Worm (Caenorhabditis elegans) whole organism, early embryonic: ENCODE measurements around the gene Y41D4B.11.

ENCODE experiments used
- B0310.2 ChIP-seq: sonication (generic microtip); optimal IDR thresholded peaks from 2 replicates; lab custom pipeline; 2016; ENCODE audit warnings: mild to moderate bottlenecking, missing genetic modification characterization, missing compliant biosample characterization
- F13C5.2 ChIP-seq: sonication (generic microtip); optimal IDR thresholded peaks from 2 replicates; lab custom pipeline; 2017; ENCODE audit warnings: mild to moderate bottlenecking, missing genetic modification characterization, inconsistent platforms, missing compliant biosample characterization
- aly-1 ChIP-seq: sonication (generic microtip); optimal IDR thresholded peaks from 2 replicates; lab custom pipeline; 2016; ENCODE audit warnings: missing genetic modification characterization, missing compliant biosample characterization
- ama-1 ChIP-seq: fragments of 150-350 bp; optimal IDR thresholded peaks from 2 replicates; lab custom pipeline; 2014
- ceh-13 ChIP-seq: fragments of 200-800 bp; sonication (Bioruptor generic); optimal IDR thresholded peaks from 2 replicates; lab custom pipeline; 2018; ENCODE audit warnings: mild to moderate bottlenecking, missing genetic modification characterization, missing compliant biosample characterization
- ceh-36 ChIP-seq: sonication (generic microtip); optimal IDR thresholded peaks from 2 replicates; lab custom pipeline; 2016; ENCODE audit warnings: missing genetic modification characterization, inconsistent platforms, missing compliant biosample characterization
- ets-7 ChIP-seq: sonication (generic microtip); optimal IDR thresholded peaks from 2 replicates; lab custom pipeline; 2016; ENCODE audit warnings: missing genotype, missing genetic modification characterization, missing compliant biosample characterization
- flt-1 ChIP-seq: fragments of 200-800 bp; sonication (Bioruptor generic); IDR thresholded peaks from 2 replicates; pipeline ENCODE4 v1.3.6; 2022; ENCODE audit warnings: missing genetic modification characterization, missing compliant biosample characterization
- hmbx-1 ChIP-seq: sonication (generic microtip); optimal IDR thresholded peaks from 2 replicates; lab custom pipeline; 2016; ENCODE audit warnings: mild to moderate bottlenecking, missing genetic modification characterization, missing compliant biosample characterization
- hmg-4 ChIP-seq: fragments of 200-800 bp; sonication (Bioruptor generic); optimal IDR thresholded peaks from 2 replicates; lab custom pipeline; 2018; ENCODE audit warnings: mild to moderate bottlenecking, missing genetic modification characterization, missing compliant biosample characterization
- hnd-1 ChIP-seq: sonication (generic microtip); optimal IDR thresholded peaks from 2 replicates; lab custom pipeline; 2016; ENCODE audit warnings: missing genetic modification characterization, missing compliant biosample characterization
- pes-1 ChIP-seq: fragments of 200-800 bp; sonication (Bioruptor generic); IDR thresholded peaks from 2 replicates; pipeline ENCODE4 v1.3.6; 2022; ENCODE audit warnings: missing genetic modification reagents, missing genetic modification characterization, missing compliant biosample characterization
- scrt-1 ChIP-seq: fragments of 200-800 bp; sonication (Bioruptor generic); IDR thresholded peaks from 2 replicates; pipeline ENCODE4 v1.3.6; 2022; ENCODE audit warnings: missing genetic modification characterization, missing compliant biosample characterization
- sea-1 ChIP-seq: fragments of 200-800 bp; sonication (Bioruptor generic); conservative IDR thresholded peaks from 2 replicates; pipeline ENCODE4 v1.3.6; 2022; ENCODE audit warnings: missing genetic modification characterization, missing compliant biosample characterization
- tbx-11 ChIP-seq: fragments of 200-800 bp; sonication (Bioruptor generic); IDR thresholded peaks from 2 replicates; pipeline ENCODE4 v1.3.6; 2022; ENCODE audit warnings: missing genetic modification characterization, missing compliant biosample characterization
- tbx-37 ChIP-seq: fragments of 200-800 bp; sonication (Bioruptor generic); conservative IDR thresholded peaks from 2 replicates; pipeline ENCODE4 v1.3.6; 2022; ENCODE audit warnings: missing genetic modification reagents, missing genetic modification characterization, missing compliant biosample characterization
- tra-4 ChIP-seq: sonication (generic microtip); optimal IDR thresholded peaks from 2 replicates; lab custom pipeline; 2017; ENCODE audit warnings: missing genetic modification characterization, missing compliant biosample characterization

Y41D4B.11 gene

DNA sequence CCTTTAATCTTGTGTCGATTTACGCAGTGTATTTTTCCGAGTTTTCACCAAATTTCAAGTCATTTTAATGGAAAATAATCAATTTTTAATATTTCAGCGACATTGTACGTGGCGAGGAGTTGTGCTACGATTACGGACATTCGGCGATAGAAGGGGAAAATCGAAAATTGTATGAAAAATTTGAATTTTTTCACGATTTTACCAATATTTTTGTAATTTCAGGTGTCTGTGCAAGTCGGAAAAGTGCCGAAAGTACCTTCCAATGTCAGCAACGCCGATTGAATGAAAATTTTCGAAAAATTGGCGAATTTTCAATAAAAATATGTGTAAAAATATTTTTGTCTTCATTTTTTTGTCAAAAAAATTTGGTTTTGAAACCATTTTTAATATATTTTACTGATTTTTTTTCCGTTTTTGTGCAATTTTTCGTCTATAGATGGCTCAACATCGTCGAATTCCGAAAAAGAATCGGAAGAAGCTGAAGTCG is at the start of gene Y41D4B.11:
Gene Y41D4B.11 (plus strand): TSS at position 437 of the 487 bp plus-strand sequence.
- no peak for TF ChIP-seq ceh-36 (tag; lab: Kevin White, UChicago)
- TF ChIP-seq F13C5.2 (tag; lab: Kevin White, UChicago): no peak
- no peak for TF ChIP-seq hmg-4 (GFP tag; lab: Kevin White, UChicago)
- no peak for TF ChIP-seq ets-7 (tag; lab: Kevin White, UChicago)
- no peak for TF ChIP-seq tra-4 (tag; lab: Kevin White, UChicago)
- no peak for TF ChIP-seq scrt-1
- TF ChIP-seq tbx-11: no peak
- TF ChIP-seq pes-1 (GFP tag; lab: Robert Waterston, UW): no peak

DNA sequence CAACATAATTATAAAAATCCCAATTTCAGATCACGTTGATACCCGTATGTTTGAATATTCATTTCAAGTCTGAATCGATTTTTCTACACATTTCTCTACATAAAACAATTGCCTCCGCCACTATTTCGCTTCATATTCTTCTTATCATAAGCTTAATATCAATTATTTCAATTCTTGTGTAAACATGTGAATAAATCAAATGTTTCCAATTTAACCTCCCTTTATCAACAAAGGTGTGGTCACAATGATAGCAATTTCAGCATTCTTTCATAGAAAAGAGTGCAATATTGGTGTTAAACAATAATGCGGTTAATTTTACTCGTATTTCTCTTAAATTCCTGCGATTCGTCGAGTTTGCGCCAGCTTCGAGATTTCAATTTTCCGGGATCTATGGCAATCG is 45.6 kb upstream of the Y41D4B.11 start, which contains the start of gene Y41D4B.17:
Gene Y41D4B.17 (plus strand): TSS at position 174 of the 400 bp plus-strand sequence.
- no peak for TF ChIP-seq tra-4 (tag; lab: Kevin White, UChicago)
- TF ChIP-seq B0310.2 (tag; lab: Kevin White, UChicago): no peak
- no peak for TF ChIP-seq pes-1 (GFP tag; lab: Robert Waterston, UW)
- no peak for TF ChIP-seq sea-1
- TF ChIP-seq aly-1 (tag; lab: Kevin White, UChicago): no peak
- TF ChIP-seq hnd-1 (tag; lab: Kevin White, UChicago): no peak
- no peak for TF ChIP-seq flt-1 (GFP tag; lab: Robert Waterston, UW)
- TF ChIP-seq hmg-4 (GFP tag; lab: Kevin White, UChicago): no peak

DNA sequence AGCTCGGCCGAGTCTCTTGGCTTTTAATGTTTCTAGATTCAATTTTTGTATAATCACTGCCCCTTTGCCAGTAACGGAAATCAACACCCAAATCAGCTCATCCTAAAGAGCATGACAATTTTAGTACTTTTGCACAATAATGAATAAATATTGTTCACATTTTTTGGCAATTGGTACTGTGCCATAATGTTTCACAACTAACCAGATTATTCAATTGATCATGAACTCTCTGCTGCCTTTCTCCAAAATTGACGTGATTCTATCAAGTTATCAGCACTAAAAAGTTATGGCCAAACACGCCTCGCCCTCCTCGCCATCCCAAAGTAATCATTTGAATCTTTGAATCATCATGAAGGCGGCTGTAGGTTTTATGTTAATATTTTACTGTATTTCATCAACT is 43.6 kb upstream of the Y41D4B.11 start, which contains the start of gene hpo-6:
Gene hpo-6 (plus strand): TSS at position 301 of the 400 bp plus-strand sequence.
- TF ChIP-seq tbx-11 (no peak), tra-4 (tag; lab: Kevin White, UChicago) (no peak), ceh-36 (tag; lab: Kevin White, UChicago) (no peak), aly-1 (tag; lab: Kevin White, UChicago) (no peak), tbx-37 (no peak), sea-1 (no peak), hmbx-1 (no peak), ets-7 (tag; lab: Kevin White, UChicago) (no peak), ama-1 (lab: Kevin White, UChicago) (no peak), ceh-13 (GFP tag; lab: Kevin White, UChicago) (no peak), scrt-1 (no peak), hnd-1 (tag; lab: Kevin White, UChicago) (no peak), pes-1 (GFP tag; lab: Robert Waterston, UW) (no peak), B0310.2 (tag; lab: Kevin White, UChicago) (no peak), hmg-4 (GFP tag; lab: Kevin White, UChicago) (no peak), F13C5.2 (tag; lab: Kevin White, UChicago) (no peak)

DNA sequence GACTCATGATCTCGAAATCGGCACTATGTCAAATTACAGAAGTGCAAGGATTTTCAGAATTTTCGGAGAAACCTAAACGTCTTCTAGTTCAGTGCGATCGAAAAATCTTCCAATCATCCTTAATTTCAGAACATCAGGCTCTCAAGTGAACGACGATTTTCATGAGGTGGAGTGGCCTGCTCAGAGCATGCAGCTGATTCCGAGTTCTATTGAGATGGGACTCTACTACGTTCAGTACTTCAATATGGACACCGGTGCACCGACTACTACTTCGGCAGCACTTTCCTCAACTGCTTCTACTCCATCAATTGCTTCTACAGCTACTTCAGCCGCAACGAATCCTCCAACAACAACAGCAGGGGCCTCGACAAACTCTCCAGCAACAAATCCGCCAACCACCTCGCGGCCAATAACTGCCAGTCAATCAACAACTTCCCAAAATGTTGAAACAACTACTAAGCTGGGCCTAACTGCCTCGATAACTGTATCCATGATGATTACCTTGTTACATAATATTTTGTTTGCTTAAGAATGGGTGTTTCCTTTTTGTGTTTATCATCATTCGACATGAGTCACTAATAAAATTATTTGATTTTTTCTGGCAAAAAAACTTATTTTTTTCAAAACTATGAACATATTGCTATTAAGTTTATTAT is 41.9 kb upstream of the Y41D4B.11 start, which contains the start of gene Y41D4B.15:
Gene Y41D4B.15 (plus strand): TSS at position 606 of the 656 bp plus-strand sequence.
- TF ChIP-seq hnd-1 (tag; lab: Kevin White, UChicago) (no peak), ceh-36 (tag; lab: Kevin White, UChicago) (no peak)

DNA sequence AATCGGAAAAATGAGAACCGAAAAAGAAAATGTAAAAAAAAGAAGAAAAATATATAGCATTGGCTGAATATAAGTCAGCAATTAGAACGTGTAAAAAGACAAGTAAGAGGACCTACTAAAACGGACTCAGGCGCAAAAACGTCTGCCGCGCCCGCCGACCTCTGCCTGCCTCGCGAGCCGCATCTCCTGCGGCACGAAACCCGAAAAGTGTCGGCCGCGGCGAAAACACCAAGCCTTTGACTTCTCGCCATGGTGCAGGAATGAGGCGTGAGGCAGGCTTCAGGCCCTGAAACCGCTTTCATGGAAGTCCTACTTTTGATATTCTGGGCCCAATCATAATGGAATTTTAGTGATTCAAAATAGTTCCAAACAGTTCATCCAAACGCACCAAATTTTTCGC is 39.8 kb upstream of the Y41D4B.11 start:
- TF ChIP-seq scrt-1: no peak
- TF ChIP-seq ama-1 (lab: Kevin White, UChicago): no peak
- no peak for TF ChIP-seq F13C5.2 (tag; lab: Kevin White, UChicago)
- TF ChIP-seq ceh-13 (GFP tag; lab: Kevin White, UChicago): no peak
- no peak for TF ChIP-seq sea-1
- no peak for TF ChIP-seq tbx-37
- TF ChIP-seq hnd-1 (tag; lab: Kevin White, UChicago): no peak
- no peak for TF ChIP-seq pes-1 (GFP tag; lab: Robert Waterston, UW)
- TF ChIP-seq B0310.2 (tag; lab: Kevin White, UChicago): no peak
- no peak for TF ChIP-seq ets-7 (tag; lab: Kevin White, UChicago)
- no peak for TF ChIP-seq tra-4 (tag; lab: Kevin White, UChicago)
- TF ChIP-seq hmbx-1: no peak

DNA sequence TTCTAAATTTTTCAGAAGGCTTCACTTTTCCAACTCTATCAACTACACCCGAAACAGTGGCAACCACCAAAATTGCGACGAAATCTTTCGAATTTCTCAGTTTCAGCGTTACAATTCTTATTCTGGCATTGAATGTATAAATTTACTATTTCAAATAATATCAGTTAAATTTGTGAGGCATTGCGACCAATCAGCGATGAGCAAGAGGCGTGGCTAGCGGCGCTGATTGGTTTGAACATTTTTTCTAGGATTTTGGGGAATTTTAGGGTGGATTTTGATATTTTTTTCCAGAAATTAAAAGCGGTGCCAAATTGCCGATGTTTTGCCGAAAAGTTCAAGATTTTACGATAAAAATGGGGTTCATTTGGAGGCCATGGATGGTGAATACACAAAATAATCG is 37.9 kb upstream of the Y41D4B.11 start:
- TF ChIP-seq flt-1 (GFP tag; lab: Robert Waterston, UW) (no peak), aly-1 (tag; lab: Kevin White, UChicago) (no peak), ceh-13 (GFP tag; lab: Kevin White, UChicago) (no peak), hmbx-1 (no peak), F13C5.2 (tag; lab: Kevin White, UChicago) (no peak), scrt-1 (no peak), B0310.2 (tag; lab: Kevin White, UChicago) (no peak), pes-1 (GFP tag; lab: Robert Waterston, UW) (no peak), sea-1 (no peak), ceh-36 (tag; lab: Kevin White, UChicago) (no peak), tbx-11 (no peak)

DNA sequence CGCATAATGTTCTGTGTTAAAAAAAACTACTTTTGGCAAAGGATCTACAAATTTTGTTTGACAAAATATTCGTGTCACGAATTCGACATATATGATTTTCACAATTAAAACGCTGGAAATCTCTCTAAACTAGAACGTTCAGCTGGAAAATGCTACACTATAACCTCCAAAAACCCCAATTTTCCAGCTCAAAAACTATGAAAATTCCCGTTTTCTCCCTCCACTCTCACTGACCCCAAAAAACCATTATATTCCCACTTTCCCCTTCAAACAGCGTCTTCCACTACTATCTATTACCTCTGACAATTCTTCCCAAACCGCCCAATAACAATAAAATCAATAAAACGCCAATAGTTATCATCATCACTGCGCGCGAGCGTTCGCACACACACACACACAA is 28.8 kb upstream of the Y41D4B.11 start, which contains the start of gene Y41D4B.14:
Gene Y41D4B.14 (plus strand): TSS at position 301 of the 400 bp plus-strand sequence.
- TF ChIP-seq tbx-11 (no peak), ceh-36 (tag; lab: Kevin White, UChicago) (no peak), aly-1 (tag; lab: Kevin White, UChicago) (no peak), B0310.2 (tag; lab: Kevin White, UChicago) (no peak), flt-1 (GFP tag; lab: Robert Waterston, UW) (no peak), tbx-37 (no peak), pes-1 (GFP tag; lab: Robert Waterston, UW) (no peak), sea-1 (no peak), F13C5.2 (tag; lab: Kevin White, UChicago) (no peak), ets-7 (tag; lab: Kevin White, UChicago) (no peak), hmbx-1 (no peak), hmg-4 (GFP tag; lab: Kevin White, UChicago) (no peak), tra-4 (tag; lab: Kevin White, UChicago) (no peak), scrt-1 (no peak), hnd-1 (tag; lab: Kevin White, UChicago) (no peak), ceh-13 (GFP tag; lab: Kevin White, UChicago) (no peak), ama-1 (lab: Kevin White, UChicago) (no peak)
